Worm (Caenorhabditis elegans): Measurements from ENCODE around the gene C08H9.18.

ce11 chrII:9835958-9836357 is 26.1 kb downstream of the C08H9.18 start:
- TF ChIP-seq snpc-4 (tag; optimal IDR thresholded peaks at IDR 0.05) (no peak), ztf-11 (tag; optimal IDR thresholded peaks at IDR 0.05) (no peak), ama-1 (optimal IDR thresholded peaks at IDR 0.05) (no peak), nhr-25 (tag; optimal IDR thresholded peaks at IDR 0.05; ENCODE audit: borderline replicate concordance, insufficient read depth) (no peak), nhr-10 (tag; optimal IDR thresholded peaks at IDR 0.05) (no peak), tag-97 (GFP tag; IDR thresholded peaks at IDR 0.05) (no peak), daf-12 (tag; optimal IDR thresholded peaks at IDR 0.05) (no peak), F49E8.2 (tag; optimal IDR thresholded peaks at IDR 0.05; ENCODE audit: borderline replicate concordance) (no peak), lir-3 (tag; optimal IDR thresholded peaks at IDR 0.05) (no peak), jun-1 (tag; optimal IDR thresholded peaks at IDR 0.05) (no peak), tra-1 (GFP tag; IDR thresholded peaks at IDR 0.05) (no peak), nhr-102 (tag; optimal IDR thresholded peaks at IDR 0.05) (no peak)
